Fruit fly (Drosophila melanogaster): ENCODE data around the gene CG32856.

Gene CG32856

dm6 chr3R:15993139-15993804 lies 28.1 kb upstream of the CG32856 start (continued):
- TF ChIP-seq CG32772 (GFP tag; IDR thresholded peaks at IDR 0.05), result no peak
- peak; percentile 12 for TF ChIP-seq CG13424 (tag; optimal IDR thresholded peaks at IDR 0.05)
- peak; percentile 84 to 86 for TF ChIP-seq Trl (optimal IDR thresholded peaks at IDR 0.05)
- no peak for TF ChIP-seq Trl (GFP tag; optimal IDR thresholded peaks at IDR 0.05)
- peak; percentile 30 for TF ChIP-seq oc (tag; optimal IDR thresholded peaks at IDR 0.05)
- no peak for TF ChIP-seq tx (GFP tag; optimal IDR thresholded peaks at IDR 0.05)
- no peak for TF ChIP-seq CG18619 (GFP tag; optimal IDR thresholded peaks at IDR 0.05)
- peak; percentile 56 for TF ChIP-seq sna (GFP tag; IDR thresholded peaks at IDR 0.05; ENCODE audit: partially characterized antibody)
- TF ChIP-seq CG8765 (GFP tag; IDR thresholded peaks at IDR 0.05), result peak; percentile 56; the same call in 1 of the 2 replicates
- no peak for TF ChIP-seq Bgb (GFP tag; IDR thresholded peaks at IDR 0.05; ENCODE audit: partially characterized antibody)
- TF ChIP-seq bbx (GFP tag; IDR thresholded peaks at IDR 0.05; ENCODE audit: partially characterized antibody), result peak; percentile 49
- TF ChIP-seq CG13287 (GFP tag; IDR thresholded peaks at IDR 0.05; ENCODE audit: partially characterized antibody), result peak; percentile 25; the same call in 1 of the 2 replicates
- TF ChIP-seq bowl (GFP tag; IDR thresholded peaks at IDR 0.05), result no peak
- TF ChIP-seq gem (tag; optimal IDR thresholded peaks at IDR 0.05), result peak; percentile 57
- peak; percentile 22; the same call in 1 of the 3 replicates for TF ChIP-seq CG11695 (GFP tag; IDR thresholded peaks at IDR 0.05)
- peak; percentile 23; the same call in 1 of the 2 replicates for TF ChIP-seq hbn (GFP tag; IDR thresholded peaks at IDR 0.05; ENCODE audit: partially characterized antibody)
- TF ChIP-seq CG7963 (GFP tag; IDR thresholded peaks at IDR 0.05; ENCODE audit: partially characterized antibody), result no peak
- TF ChIP-seq esg (GFP tag; conservative IDR thresholded peaks at IDR 0.05), result no peak
- no peak for TF ChIP-seq CG1529 (GFP tag; optimal IDR thresholded peaks at IDR 0.05)
- TF ChIP-seq ato (GFP tag; IDR thresholded peaks at IDR 0.05; ENCODE audit: partially characterized antibody), result no peak; the same call in 1 of the 2 replicates
- no peak for TF ChIP-seq Six4 (GFP tag; optimal IDR thresholded peaks at IDR 0.05)
- no peak for TF ChIP-seq Hr39 (optimal IDR thresholded peaks at IDR 0.05)
- TF ChIP-seq CG10979 (tag; optimal IDR thresholded peaks at IDR 0.05), result peak; percentile 0
- peak; percentile 32; the same call in 1 of the 2 replicates for TF ChIP-seq CG32532 (GFP tag; IDR thresholded peaks at IDR 0.05)
- TF ChIP-seq Nf-YA (GFP tag; IDR thresholded peaks at IDR 0.05), result peak; percentile 91
- TF ChIP-seq CG2199 (GFP tag; IDR thresholded peaks at IDR 0.05), result peak; percentile 78; the same call in 2 of the 3 replicates
- peak; percentile 99 for TF ChIP-seq Nf-YC (tag; optimal IDR thresholded peaks at IDR 0.05)
- TF ChIP-seq Oaz (GFP tag; IDR thresholded peaks at IDR 0.05), result 0 out of 2 replicates have a peak, but pooled peaks have one; percentile 11
- peak; percentile 44 for TF ChIP-seq Rfx (GFP tag; IDR thresholded peaks at IDR 0.05)
- TF ChIP-seq trh (GFP tag; optimal IDR thresholded peaks at IDR 0.05), result no peak
- peak; percentile 75 for TF ChIP-seq vvl (GFP tag; IDR thresholded peaks at IDR 0.05)
- TF ChIP-seq CG31441 (GFP tag; IDR thresholded peaks at IDR 0.05), result peak; percentile 32; the same call in 1 of the 2 replicates
- TF ChIP-seq chm (GFP tag; IDR thresholded peaks at IDR 0.05), result peak; percentile 40; the same call in 1 of the 2 replicates
- TF ChIP-seq CG17186 (GFP tag; optimal IDR thresholded peaks at IDR 0.05), result no peak
- no peak for TF ChIP-seq insv (GFP tag; optimal IDR thresholded peaks at IDR 0.05)
- TF ChIP-seq ftz-f1 (GFP tag; optimal IDR thresholded peaks at IDR 0.05), result peak; percentile 93
- no peak for TF ChIP-seq Fer1 (GFP tag; optimal IDR thresholded peaks at IDR 0.05)
- TF ChIP-seq so (GFP tag; IDR thresholded peaks at IDR 0.05), result no peak
- TF ChIP-seq Xrp1 (GFP tag; IDR thresholded peaks at IDR 0.05), result 0 out of 2 replicates have a peak, but pooled peaks have one; percentile 17
- peak; percentile 50 for TF ChIP-seq CG7987 (GFP tag; optimal IDR thresholded peaks at IDR 0.05)
- peak; percentile 32 for TF ChIP-seq lab (GFP tag; optimal IDR thresholded peaks at IDR 0.05)
- TF ChIP-seq row (GFP tag; IDR thresholded peaks at IDR 0.05), result peak; percentile 19; the same call in 1 of the 3 replicates
- no peak for TF ChIP-seq CG7372 (GFP tag; IDR thresholded peaks at IDR 0.05)
- no peak for TF ChIP-seq fu2 (GFP tag; optimal IDR thresholded peaks at IDR 0.05)
- peak; percentile 47 for TF ChIP-seq CG2712 (tag; optimal IDR thresholded peaks at IDR 0.05)
- TF ChIP-seq Atf6 (GFP tag; IDR thresholded peaks at IDR 0.05), result 0 out of 2 replicates have a peak, but pooled peaks have one; percentile 8
- TF ChIP-seq CG4707 (GFP tag; optimal IDR thresholded peaks at IDR 0.05), result no peak
- peak; percentile 99 for TF ChIP-seq Nf-YB (GFP tag; optimal IDR thresholded peaks at IDR 0.05)
- no peak for TF ChIP-seq CG7786 (GFP tag; optimal IDR thresholded peaks at IDR 0.05)
- no peak for TF ChIP-seq CG7271 (tag; optimal IDR thresholded peaks at IDR 0.05)

Measured in whole organism, embryonic.